Worm (Caenorhabditis elegans) whole organism, midembryonic: Measurements from ENCODE around the gene W08E12.8.
"Not testable (repeated sequence)": the region's sequence is repeated elsewhere in the genome, so short reads cannot be mapped to it uniquely, and the experiment has no call there.

Experiments used
- T22C8.4 ChIP-seq: fragments of 200-800 bp; sonication (Bioruptor generic); IDR thresholded peaks from 2 replicates; pipeline ENCODE4 v1.3.6; 2022; ENCODE audit warnings: missing genetic modification characterization, missing compliant biosample characterization
- cog-1 ChIP-seq: sonication (generic microtip); optimal IDR thresholded peaks from 2 replicates; lab custom pipeline; 2016; ENCODE audit warnings: missing genetic modification characterization, missing compliant biosample characterization
- flt-1 ChIP-seq: fragments of 200-800 bp; sonication (Bioruptor generic); IDR thresholded peaks from 2 replicates; pipeline ENCODE4 v1.3.6; 2022; ENCODE audit warnings: missing genetic modification characterization, missing compliant biosample characterization
- klf-2 ChIP-seq: fragments of 200-800 bp; sonication (Bioruptor generic); conservative IDR thresholded peaks from 2 replicates; pipeline ENCODE4 v1.3.6; 2022; ENCODE audit warnings: missing genetic modification reagents, missing genetic modification characterization, missing compliant biosample characterization
- med-1 ChIP-seq: sonication (generic microtip); optimal IDR thresholded peaks from 2 replicates; lab custom pipeline; 2017; ENCODE audit warnings: missing genetic modification characterization, mild to moderate bottlenecking, missing compliant biosample characterization, antibody characterized with exemption, missing genetic modification reagents; ENCODE audit not compliant: insufficient read depth
- ref-1 ChIP-seq: fragments of 200-800 bp; sonication (Bioruptor generic); conservative IDR thresholded peaks from 2 replicates; pipeline ENCODE4 v1.3.6; 2022; ENCODE audit warnings: missing genetic modification reagents, missing genetic modification characterization, missing compliant biosample characterization
- tab-1 ChIP-seq: fragments of 200-800 bp; sonication (Bioruptor generic); IDR thresholded peaks from 2 replicates; pipeline ENCODE4 v1.3.6; 2022; ENCODE audit warnings: missing genetic modification characterization, missing compliant biosample characterization
- ztf-23 ChIP-seq: fragments of 200-800 bp; sonication (Bioruptor generic); IDR thresholded peaks from 2 replicates; pipeline ENCODE4 v1.3.6; 2022; ENCODE audit warnings: missing genetic modification reagents, missing genetic modification characterization, missing compliant biosample characterization
- ztf-29 ChIP-seq: fragments of 200-800 bp; sonication (Bioruptor generic); IDR thresholded peaks from 2 replicates; pipeline ENCODE4 v1.3.6; 2022; ENCODE audit warnings: missing genetic modification reagents, missing genetic modification characterization, missing compliant biosample characterization

The W08E12.8 gene

ce11 chrIV:3331758-3332157 lies 39.6 kb downstream of the W08E12.8 start, which contains the start of gene F42A6.5:
F42A6.5 (minus strand) TSS chrIV:3331858.
- TF ChIP-seq T22C8.4 (GFP tag; lab: Robert Waterston, UW); tab-1 (GFP tag; lab: Robert Waterston, UW); med-1 (GFP tag; lab: Kevin White, UChicago): not testable (repeated sequence)

- TF ChIP-seq ztf-23 (GFP tag; lab: Robert Waterston, UW), result 0 out of 2 replicates have a peak, but pooled peaks have one; percentile 26
- no peak for TF ChIP-seq klf-2 (GFP tag; lab: Robert Waterston, UW)
These were observed 44.4 kb downstream of the W08E12.8 start, which contains the start of gene F42A6.6 for ce11 chrIV:3336585-3336984. F42A6.6 (minus strand) TSS chrIV:3336873.

- TF ChIP-seq ztf-23 (GFP tag; lab: Robert Waterston, UW) (peak; percentile 72), tab-1 (GFP tag; lab: Robert Waterston, UW) (no peak; the same call in none of the 2 replicates), T22C8.4 (GFP tag; lab: Robert Waterston, UW) (0 out of 2 replicates have a peak, but pooled peaks have one; percentile 25), flt-1 (peak; percentile 74), klf-2 (GFP tag; lab: Robert Waterston, UW) (no peak), ref-1 (GFP tag; lab: Robert Waterston, UW) (peak; percentile 57)
These were observed 45.1 kb downstream of the W08E12.8 start for ce11 chrIV:3337275-3337674.

- TF ChIP-seq tab-1 (GFP tag; lab: Robert Waterston, UW) (no peak), T22C8.4 (GFP tag; lab: Robert Waterston, UW) (peak; percentile 40; the same call in 1 of the 2 replicates)
These were observed 46.0 kb downstream of the W08E12.8 start for ce11 chrIV:3338176-3338575.

ce11 chrIV:3338676-3339075 lies 46.5 kb downstream of the W08E12.8 start, which contains the start of gene hrpa-1:
hrpa-1 (minus strand) TSS chrIV:3338867.
- TF ChIP-seq klf-2 (GFP tag; lab: Robert Waterston, UW) (no peak), ztf-23 (GFP tag; lab: Robert Waterston, UW) (0 out of 2 replicates have a peak, but pooled peaks have one; percentile 12), ztf-29 (no peak), tab-1 (GFP tag; lab: Robert Waterston, UW) (no peak), med-1 (GFP tag; lab: Kevin White, UChicago) (no peak), ref-1 (GFP tag; lab: Robert Waterston, UW) (no peak), cog-1 (tag; lab: Kevin White, UChicago) (peak; percentile 51), flt-1 (no peak), T22C8.4 (GFP tag; lab: Robert Waterston, UW) (no peak)

- TF ChIP-seq ztf-29 (no peak), cog-1 (tag; lab: Kevin White, UChicago) (no peak)
These were observed 49.0 kb downstream of the W08E12.8 start, which contains the start of gene F42A6.2 for ce11 chrIV:3341170-3341569. F42A6.2 (plus strand) TSS chrIV:3341470.
